Worm (Caenorhabditis elegans): Measurements from ENCODE around the gene pals-27.

The pals-27 gene

ce11 chrIII:4381343-4381742 lies at the start of gene pals-27:
pals-27 (plus strand) TSS chrIII:4381643.
- TF ChIP-seq mep-1 (tag; optimal IDR thresholded peaks at IDR 0.05) (no peak), nhr-48 (tag; optimal IDR thresholded peaks at IDR 0.05) (no peak), sdz-12 (GFP tag; optimal IDR thresholded peaks at IDR 0.05) (no peak), nhr-42 (GFP tag; IDR thresholded peaks at IDR 0.05) (no peak)

ce11 chrIII:4332543-4333042 lies 48.9 kb upstream of the pals-27 start, which contains the start of gene cdk-12:
cdk-12 (plus strand) TSS chrIII:4332992.
- TF ChIP-seq nhr-6 (tag; optimal IDR thresholded peaks at IDR 0.05) (peak; percentile 15), nhr-237 (tag; optimal IDR thresholded peaks at IDR 0.05) (no peak), hif-1 (tag; optimal IDR thresholded peaks at IDR 0.05) (no peak), hlh-11 (tag; optimal IDR thresholded peaks at IDR 0.05) (peak; percentile 32), lin-29 (GFP tag; IDR thresholded peaks at IDR 0.05) (no peak), unc-62 (GFP tag; optimal IDR thresholded peaks at IDR 0.05 in 1 of 2) (peak in 1 of 2 experiments; percentile 41), unc-62 (tag; optimal IDR thresholded peaks at IDR 0.05) (no peak), lsy-2 (tag; optimal IDR thresholded peaks at IDR 0.05) (peak in 1 of 2 experiments; percentile 70), lin-38 (GFP tag; IDR thresholded peaks at IDR 0.05) (0 out of 2 replicates have a peak, but pooled peaks have one; percentile 11), mes-2 (tag; optimal IDR thresholded peaks at IDR 0.05; ENCODE audit: poor library complexity, severe bottlenecking) (peak; percentile 76), pha-4 (GFP tag; IDR thresholded peaks at IDR 0.05) (no peak), pha-4 (tag; optimal IDR thresholded peaks at IDR 0.05) (peak; percentile 12), dve-1 (tag; optimal IDR thresholded peaks at IDR 0.05; ENCODE audit: insufficient read depth) (peak; percentile 49), zfp-2 (tag; optimal IDR thresholded peaks at IDR 0.05) (no peak), dpl-1 (GFP tag; optimal IDR thresholded peaks at IDR 0.05) (peak; percentile 45), mep-1 (tag; optimal IDR thresholded peaks at IDR 0.05) (peak; percentile 42)

ce11 chrIII:4335614-4336013 lies 45.8 kb upstream of the pals-27 start:
- TF ChIP-seq zfp-2 (tag; optimal IDR thresholded peaks at IDR 0.05) (no peak), hif-1 (tag; optimal IDR thresholded peaks at IDR 0.05) (peak in 1 of 2 experiments; percentile 31), daf-8 (GFP tag; IDR thresholded peaks at IDR 0.05) (no peak), pha-4 (GFP tag; IDR thresholded peaks at IDR 0.05) (no peak), pha-4 (tag; optimal IDR thresholded peaks at IDR 0.05) (no peak), unc-39 (tag; optimal IDR thresholded peaks at IDR 0.05) (no peak), jun-1 (tag; optimal IDR thresholded peaks at IDR 0.05) (no peak), lin-15B (tag; optimal IDR thresholded peaks at IDR 0.05) (no peak), mxl-3 (GFP tag; optimal IDR thresholded peaks at IDR 0.05) (peak; percentile 2), mdl-1 (tag; optimal IDR thresholded peaks at IDR 0.05) (peak in 1 of 2 experiments; percentile 59), ceh-62 (tag; optimal IDR thresholded peaks at IDR 0.05) (no peak), pqm-1 (tag; optimal IDR thresholded peaks at IDR 0.05) (no peak), fkh-10 (GFP tag; optimal IDR thresholded peaks at IDR 0.05) (peak; percentile 6), nhr-237 (tag; optimal IDR thresholded peaks at IDR 0.05) (no peak), T26A8.4 (GFP tag; IDR thresholded peaks at IDR 0.05) (no peak), zip-11 (GFP tag; IDR thresholded peaks at IDR 0.05) (no peak), vab-7 (GFP tag; IDR thresholded peaks at IDR 0.05) (no peak), hlh-11 (tag; optimal IDR thresholded peaks at IDR 0.05) (peak; percentile 0), ZK337.2 (GFP tag; IDR thresholded peaks at IDR 0.05) (no peak), aha-1 (tag) (no peak), Y5F2A.4 (GFP tag; optimal IDR thresholded peaks at IDR 0.05) (no peak), nhr-10 (tag; optimal IDR thresholded peaks at IDR 0.05) (no peak), D1046.2 (GFP tag; IDR thresholded peaks at IDR 0.05) (no peak), nhr-25 (tag; optimal IDR thresholded peaks at IDR 0.05; ENCODE audit: borderline replicate concordance, insufficient read depth) (no peak), daf-19 (GFP tag; conservative IDR thresholded peaks at IDR 0.05) (no peak), duxl-1 (tag; optimal IDR thresholded peaks at IDR 0.05; ENCODE audit: poor library complexity) (no peak), R02D3.7 (tag; optimal IDR thresholded peaks at IDR 0.05) (no peak), php-3 (GFP tag; IDR thresholded peaks at IDR 0.05) (no peak), Y105C5A.15 (GFP tag; IDR thresholded peaks at IDR 0.05) (no peak), snpc-4 (tag; optimal IDR thresholded peaks at IDR 0.05) (no peak), lin-39 (tag; optimal IDR thresholded peaks at IDR 0.05) (no peak), madf-9 (GFP tag; conservative IDR thresholded peaks at IDR 0.05) (no peak), unc-130 (GFP tag; optimal IDR thresholded peaks at IDR 0.05) (no peak), tag-97 (GFP tag; IDR thresholded peaks at IDR 0.05) (no peak), ceh-20 (GFP tag; IDR thresholded peaks at IDR 0.05) (no peak)
